Fruit fly (Drosophila melanogaster): ENCODE data around the gene DNAlig3.

DNAlig3 gene

DNA sequence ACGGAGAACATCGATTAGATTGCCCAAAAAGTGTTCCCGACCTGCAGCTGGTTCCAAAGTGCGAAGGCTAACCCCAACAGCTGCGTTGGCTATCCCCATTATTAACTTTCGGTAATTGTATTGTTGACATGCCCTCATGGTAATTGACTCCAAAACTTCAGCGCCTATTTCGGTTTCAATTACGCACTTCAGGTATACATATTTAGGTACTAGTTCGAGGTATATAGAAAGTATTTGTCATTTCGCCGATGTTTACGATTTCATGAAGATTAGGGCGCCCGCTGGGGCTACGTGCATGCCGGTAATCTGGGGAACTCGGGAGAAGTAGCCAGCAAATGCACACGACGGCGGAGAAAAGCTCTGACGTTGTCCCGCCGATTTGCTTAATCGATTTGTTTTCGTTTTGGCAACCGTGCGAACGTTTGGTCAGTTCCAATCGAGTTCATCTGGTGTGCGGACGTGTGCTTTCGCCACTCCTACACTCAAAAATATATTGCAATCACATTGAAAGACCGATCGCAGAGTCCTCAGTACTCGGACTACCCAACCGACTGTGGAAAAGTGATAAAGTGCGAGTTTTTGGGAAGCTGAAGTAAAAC lies 39.5 kb upstream of the DNAlig3 start:
- no peak for TF ChIP-seq gl (tag; optimal IDR thresholded peaks at IDR 0.05)
- TF ChIP-seq CG13204 (GFP tag; optimal IDR thresholded peaks at IDR 0.05) = no peak
- TF ChIP-seq Ets98B (GFP tag; IDR thresholded peaks at IDR 0.05) = peak; percentile 20; the same call in 1 of the 2 replicates
- TF ChIP-seq CG4496 (GFP tag; IDR thresholded peaks at IDR 0.05) = peak; percentile 32; the same call in 1 of the 3 replicates
- TF ChIP-seq D1 (tag; optimal IDR thresholded peaks at IDR 0.05) = no peak

DNA sequence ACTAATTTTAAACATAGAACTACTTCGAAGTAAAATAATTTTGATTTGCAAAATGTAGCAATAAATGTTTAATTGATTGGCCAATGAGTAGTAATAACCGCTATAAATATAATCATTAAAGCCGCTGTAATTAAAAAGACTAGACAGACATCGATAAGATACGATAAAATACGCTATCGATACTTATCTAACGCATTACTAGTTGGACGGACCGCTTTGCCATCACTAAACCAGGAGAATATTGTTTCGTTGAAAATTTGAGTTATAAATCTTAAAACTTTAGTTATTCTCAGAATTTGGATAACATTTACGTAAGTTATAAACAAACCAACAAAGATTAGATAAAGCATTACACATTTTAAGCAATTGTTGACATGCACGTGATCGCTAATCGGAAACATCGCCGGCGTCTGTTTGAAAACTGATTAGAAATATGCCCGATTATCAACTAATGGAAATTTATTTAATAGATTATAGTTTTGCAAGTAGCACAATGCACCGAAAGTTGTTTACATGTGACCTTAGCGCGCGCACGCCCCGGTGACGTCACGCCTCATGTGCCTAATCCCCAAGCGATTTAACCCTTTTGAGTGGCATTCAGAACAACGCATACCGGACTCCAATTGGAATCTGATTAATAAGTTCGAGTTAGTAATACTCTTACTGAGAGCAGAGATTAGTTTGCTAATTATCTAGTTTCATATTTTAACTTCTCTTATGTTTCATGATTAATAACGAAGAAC lies 37.9 kb upstream of the DNAlig3 start, which contains the start of gene Desat1:
TSS of gene Desat1 (plus strand) at position 200 of the 743 bp plus-strand sequence.
- TF ChIP-seq D1 (tag; optimal IDR thresholded peaks at IDR 0.05) (no peak), CG9948 (tag; optimal IDR thresholded peaks at IDR 0.05) (no peak), EcR (GFP tag; optimal IDR thresholded peaks at IDR 0.05) (peak; percentile 5), CG8301 (tag; optimal IDR thresholded peaks at IDR 0.05) (no peak), CG12605 (GFP tag; IDR thresholded peaks at IDR 0.05) (no peak), CG4496 (GFP tag; IDR thresholded peaks at IDR 0.05) (no peak)

DNA sequence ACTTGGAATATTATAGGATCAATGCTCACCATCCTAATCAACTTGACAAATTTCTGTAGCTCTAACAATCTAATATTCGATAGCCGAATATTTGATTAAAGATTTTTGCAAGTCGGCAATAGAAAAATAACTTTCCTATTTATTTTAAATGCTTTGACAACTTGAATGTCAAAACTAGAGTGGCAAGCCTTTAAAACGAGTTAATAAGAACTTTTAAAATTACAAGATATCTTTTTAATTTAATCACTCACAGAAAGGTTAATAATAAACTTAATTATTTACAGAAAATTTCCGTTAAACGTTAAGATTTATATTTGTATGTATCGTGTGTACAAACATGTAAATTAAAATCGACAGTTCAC lies 37.4 kb upstream of the DNAlig3 start, which contains the start of the genes CG17207 and CG46427:
TSS of gene CG17207 (minus strand) at position 101 of the 362 bp plus-strand sequence.
TSS of gene CG46427 (minus strand) at position 101 of the 362 bp plus-strand sequence.
- TF ChIP-seq CG4496 (GFP tag; IDR thresholded peaks at IDR 0.05) (no peak), D1 (tag; optimal IDR thresholded peaks at IDR 0.05) (no peak)

DNA sequence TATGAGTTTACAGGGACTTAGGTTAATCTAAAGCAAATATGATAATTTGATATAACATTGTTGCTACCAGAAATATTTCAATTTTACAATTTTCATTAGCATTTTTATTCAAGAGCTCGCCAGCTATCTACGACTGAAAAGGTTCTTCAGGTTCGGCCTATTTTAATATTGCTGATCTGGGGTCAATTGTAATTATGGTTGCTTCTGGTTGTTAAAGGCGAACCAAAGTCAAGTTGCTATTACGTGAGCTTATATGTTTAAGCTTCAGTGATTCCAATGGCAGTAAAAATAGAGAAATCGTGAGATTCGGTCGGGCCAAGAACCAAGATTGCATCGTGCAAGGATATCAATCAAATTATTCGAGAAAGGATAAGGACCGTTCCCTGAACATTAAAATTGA lies 34.3 kb upstream of the DNAlig3 start, which contains the start of gene Desat2:
TSS of gene Desat2 (plus strand) at position 301 of the 400 bp plus-strand sequence.
- TF ChIP-seq CG4496 (GFP tag; IDR thresholded peaks at IDR 0.05) = no peak
- TF ChIP-seq CG8301 (tag; optimal IDR thresholded peaks at IDR 0.05) = no peak
- TF ChIP-seq CG14655 (GFP tag; optimal IDR thresholded peaks at IDR 0.05) = no peak
- no peak for TF ChIP-seq CG13204 (GFP tag; optimal IDR thresholded peaks at IDR 0.05)
- TF ChIP-seq Snoo (tag; optimal IDR thresholded peaks at IDR 0.05) = no peak
- TF ChIP-seq CG15710 (tag; optimal IDR thresholded peaks at IDR 0.05) = no peak
- no peak for TF ChIP-seq EcR (GFP tag; optimal IDR thresholded peaks at IDR 0.05)
- TF ChIP-seq Pif1A (GFP tag; optimal IDR thresholded peaks at IDR 0.05) = no peak
- TF ChIP-seq CG10348 (GFP tag; IDR thresholded peaks at IDR 0.05) = no peak
- no peak for TF ChIP-seq CG12605 (GFP tag; IDR thresholded peaks at IDR 0.05)
- no peak for TF ChIP-seq fd96Ca (GFP tag; IDR thresholded peaks at IDR 0.05)
- TF ChIP-seq Ets98B (GFP tag; IDR thresholded peaks at IDR 0.05) = no peak
- TF ChIP-seq CG34367 (tag; optimal IDR thresholded peaks at IDR 0.05) = no peak
- no peak for TF ChIP-seq CG9948 (tag; optimal IDR thresholded peaks at IDR 0.05)
- TF ChIP-seq rn (GFP tag; IDR thresholded peaks at IDR 0.05) = no peak
- TF ChIP-seq Pif1B (GFP tag; optimal IDR thresholded peaks at IDR 0.05) = no peak
- TF ChIP-seq gl (tag; optimal IDR thresholded peaks at IDR 0.05) = no peak

DNA sequence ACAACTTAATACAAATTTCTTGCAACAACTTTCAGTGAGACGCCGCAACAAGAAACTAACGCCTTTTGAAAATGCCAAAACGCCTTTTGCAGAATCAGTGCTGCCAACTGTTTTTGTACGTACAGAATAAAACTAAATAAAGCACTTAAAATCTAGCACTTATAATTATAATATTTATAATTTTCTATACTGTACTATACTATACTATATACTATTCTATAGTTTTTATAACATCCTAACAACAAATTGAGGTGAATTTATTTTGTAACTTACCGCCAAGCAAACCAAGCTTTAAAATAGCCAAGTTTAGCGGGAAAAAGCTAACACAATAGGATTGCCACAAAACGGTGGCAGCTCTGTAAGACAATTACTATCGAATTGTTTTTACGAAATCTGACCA lies 32.1 kb upstream of the DNAlig3 start, which contains the start of the genes Aos1 and Srlp:
TSS of gene Aos1 (minus strand) at position 59 of the 400 bp plus-strand sequence.
TSS of gene Srlp (plus strand) at position 335 of the 400 bp plus-strand sequence.
- TF ChIP-seq Snoo (tag; optimal IDR thresholded peaks at IDR 0.05) (peak; percentile 32), CG8159 (tag; optimal IDR thresholded peaks at IDR 0.05) (no peak), CG32121 (GFP tag; IDR thresholded peaks at IDR 0.05) (0 out of 2 replicates have a peak, but pooled peaks have one; percentile 29), CG4496 (GFP tag; IDR thresholded peaks at IDR 0.05) (no peak), CG8301 (tag; optimal IDR thresholded peaks at IDR 0.05) (no peak), CG15710 (tag; optimal IDR thresholded peaks at IDR 0.05) (peak; percentile 63), CG9948 (tag; optimal IDR thresholded peaks at IDR 0.05) (peak; percentile 41), CG17806 (tag; optimal IDR thresholded peaks at IDR 0.05) (peak; percentile 35)

DNA sequence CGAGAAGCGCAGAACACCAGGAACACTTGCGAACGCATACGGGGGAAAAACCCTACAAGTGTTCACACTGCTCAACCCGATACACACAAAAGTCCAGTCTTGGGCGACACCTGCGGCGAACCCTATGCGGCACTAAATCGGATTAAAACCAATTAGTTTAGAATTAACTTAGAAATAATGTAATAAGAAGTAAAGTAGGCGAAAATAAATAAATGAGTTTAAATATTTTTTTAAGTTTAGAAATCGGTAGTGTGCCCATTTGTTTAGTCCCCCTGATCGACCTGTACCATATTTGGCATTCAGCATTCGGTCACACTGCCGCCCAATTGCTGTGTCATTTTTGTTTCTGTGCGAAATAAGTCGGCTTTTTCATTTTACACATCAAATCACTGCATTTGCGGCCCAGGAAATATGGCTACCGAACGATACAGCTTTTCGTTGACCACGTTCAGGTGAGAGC lies 29.4 kb upstream of the DNAlig3 start, which contains the start of gene Prosalpha2:
TSS of gene Prosalpha2 (plus strand) at position 292 of the 460 bp plus-strand sequence.
- no peak for TF ChIP-seq rn (GFP tag; IDR thresholded peaks at IDR 0.05)
- TF ChIP-seq D1 (tag; optimal IDR thresholded peaks at IDR 0.05) = no peak
- peak; percentile 9 for TF ChIP-seq CG15710 (tag; optimal IDR thresholded peaks at IDR 0.05)
- no peak for TF ChIP-seq CG12605 (GFP tag; IDR thresholded peaks at IDR 0.05)
- peak; percentile 16 for TF ChIP-seq CG9948 (tag; optimal IDR thresholded peaks at IDR 0.05)
- TF ChIP-seq CG8301 (tag; optimal IDR thresholded peaks at IDR 0.05) = no peak

DNA sequence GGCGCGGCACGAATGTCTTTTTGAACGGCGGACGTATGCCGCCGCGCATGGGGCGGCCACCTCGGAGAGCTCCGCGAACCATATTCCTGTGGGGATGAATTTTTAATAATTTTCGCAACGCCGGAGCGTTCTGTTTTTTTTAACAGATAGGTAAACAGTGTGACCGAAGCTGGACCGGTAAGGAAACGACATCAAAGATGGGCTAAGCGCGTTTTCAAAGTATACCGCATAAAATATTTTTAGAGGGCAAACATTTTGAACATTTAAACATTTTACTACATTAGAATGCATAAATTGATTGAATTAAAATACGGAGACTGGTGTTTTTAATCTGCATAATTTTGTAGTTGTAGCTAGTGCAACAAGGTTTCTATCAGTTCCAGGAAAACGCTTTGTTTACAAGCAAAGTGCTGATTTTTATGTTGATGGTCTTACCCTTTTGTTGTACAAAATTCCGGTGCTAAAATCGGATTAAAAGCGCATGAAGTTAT lies 27.5 kb upstream of the DNAlig3 start, which contains the start of the genes CG5641 and CG5245:
TSS of gene CG5641 (minus strand) at position 163 of the 491 bp plus-strand sequence.
TSS of gene CG5245 (plus strand) at position 441 of the 491 bp plus-strand sequence.
- TF ChIP-seq CG32121 (GFP tag; IDR thresholded peaks at IDR 0.05) (no peak), CG8301 (tag; optimal IDR thresholded peaks at IDR 0.05) (no peak), CG34367 (tag; optimal IDR thresholded peaks at IDR 0.05) (no peak), CG9948 (tag; optimal IDR thresholded peaks at IDR 0.05) (no peak), CG8159 (tag; optimal IDR thresholded peaks at IDR 0.05) (no peak), CG4496 (GFP tag; IDR thresholded peaks at IDR 0.05) (no peak), CG12605 (GFP tag; IDR thresholded peaks at IDR 0.05) (no peak), gl (tag; optimal IDR thresholded peaks at IDR 0.05) (no peak), EcR (GFP tag; optimal IDR thresholded peaks at IDR 0.05) (no peak), CG14655 (GFP tag; optimal IDR thresholded peaks at IDR 0.05) (no peak), Pif1B (GFP tag; optimal IDR thresholded peaks at IDR 0.05) (no peak), rn (GFP tag; IDR thresholded peaks at IDR 0.05) (no peak), Ets98B (GFP tag; IDR thresholded peaks at IDR 0.05) (no peak)

Measured in whole organism, pupa.